Fruit fly (Drosophila melanogaster) whole organism, embryonic: Measurements from ENCODE around the gene CG15142.

Source experiments
- B-H1 ChIP-seq: fragments of 200-800 bp; sonication (Bioruptor generic); IDR thresholded peaks from 3 replicates; pipeline ENCODE4 v1.3.6; 2022; ENCODE audit warnings: missing biosample characterization, missing genetic modification characterization
- Bgb ChIP-seq: fragments of 200-800 bp; sonication (Bioruptor generic); IDR thresholded peaks from 2 replicates; pipeline ENCODE4 v1.3.6; 2022; ENCODE audit warnings: missing biosample characterization, missing genetic modification characterization; ENCODE audit not compliant: partially characterized antibody
- C15 ChIP-seq: fragments of 200-800 bp; sonication (Bioruptor generic); IDR thresholded peaks from 3 replicates; pipeline ENCODE4 v1.3.6; 2022; ENCODE audit warnings: missing biosample characterization, missing genetic modification characterization
- CG10366 ChIP-seq: fragments of 200-800 bp; sonication (Bioruptor generic); IDR thresholded peaks from 2 replicates; pipeline ENCODE4 v1.3.6; 2022; ENCODE audit warnings: missing biosample characterization, missing genetic modification characterization
- CG11093 ChIP-seq: fragments of 200-800 bp; sonication (Bioruptor generic); IDR thresholded peaks from 3 replicates; pipeline ENCODE4 v1.3.6; 2022; ENCODE audit warnings: missing biosample characterization, missing genetic modification characterization
- CG12219 ChIP-seq: fragments of 200-800 bp; sonication (Bioruptor generic); optimal IDR thresholded peaks from 3 replicates; lab custom pipeline; 2018; ENCODE audit warnings: missing biosample characterization, mild to moderate bottlenecking, missing genetic modification characterization
- CG12391 ChIP-seq: fragments of 200-800 bp; sonication (Bioruptor generic); optimal IDR thresholded peaks from 3 replicates; lab custom pipeline; 2018; ENCODE audit warnings: missing biosample characterization, mild to moderate bottlenecking, missing genetic modification characterization, moderate library complexity
- CG12744 ChIP-seq: fragments of 200-800 bp; sonication (Bioruptor generic); optimal IDR thresholded peaks from 2 replicates; lab custom pipeline; 2016; ENCODE audit warnings: missing biosample characterization, missing genetic modification characterization
- CG13296 ChIP-seq: fragments of 200-800 bp; sonication (Bioruptor generic); optimal IDR thresholded peaks from 3 replicates; lab custom pipeline; 2018; ENCODE audit warnings: missing biosample characterization, mild to moderate bottlenecking, missing genetic modification characterization
- CG15269 ChIP-seq: fragments of 200-800 bp; sonication (Bioruptor generic); optimal IDR thresholded peaks from 2 replicates; lab custom pipeline; 2018; ENCODE audit warnings: missing biosample characterization, mild to moderate bottlenecking, missing genetic modification characterization, moderate library complexity
- CG15479 ChIP-seq: fragments of 200-800 bp; sonication (Bioruptor generic); optimal IDR thresholded peaks from 3 replicates; lab custom pipeline; 2019; ENCODE audit warnings: missing biosample characterization, mild to moderate bottlenecking, missing genetic modification characterization, moderate library complexity
- CG1647 ChIP-seq: fragments of 200-800 bp; sonication (Bioruptor generic); optimal IDR thresholded peaks from 3 replicates; lab custom pipeline; 2016; ENCODE audit warnings: missing biosample characterization, missing genetic modification characterization
- CG17361 ChIP-seq: fragments of 200-800 bp; sonication (Bioruptor generic); IDR thresholded peaks from 3 replicates; pipeline ENCODE4 v1.3.6; 2022; ENCODE audit warnings: missing biosample characterization, missing genetic modification characterization
- CG2678 ChIP-seq: fragments of 200-800 bp; sonication (Bioruptor generic); optimal IDR thresholded peaks from 3 replicates; lab custom pipeline; 2019; ENCODE audit warnings: missing biosample characterization, mild to moderate bottlenecking, missing genetic modification characterization, moderate library complexity
- CG3065 ChIP-seq: fragments of 200-800 bp; sonication (Bioruptor generic); optimal IDR thresholded peaks from 2 replicates; lab custom pipeline; 2016; ENCODE audit warnings: missing biosample characterization, missing genetic modification characterization
- CG3407 ChIP-seq: fragments of 200-800 bp; sonication (Bioruptor generic); optimal IDR thresholded peaks from 2 replicates; lab custom pipeline; 2018; ENCODE audit warnings: missing biosample characterization, mild to moderate bottlenecking, missing genetic modification characterization
- CG34422 ChIP-seq: fragments of 200-800 bp; sonication (Bioruptor generic); IDR thresholded peaks from 3 replicates; pipeline ENCODE4 v1.3.6; 2022; ENCODE audit warnings: missing biosample characterization, missing genetic modification characterization
- CG6765 ChIP-seq: fragments of 200-800 bp; sonication (Bioruptor generic); optimal IDR thresholded peaks from 3 replicates; lab custom pipeline; 2017; ENCODE audit warnings: missing biosample characterization, mild to moderate bottlenecking, missing genetic modification characterization
- CG7745 ChIP-seq: fragments of 200-800 bp; sonication (Bioruptor generic); optimal IDR thresholded peaks from 2 replicates; lab custom pipeline; 2018; ENCODE audit warnings: missing biosample characterization, mild to moderate bottlenecking, missing genetic modification characterization, moderate library complexity
- D19B ChIP-seq: fragments of 200-800 bp; sonication (Bioruptor generic); optimal IDR thresholded peaks from 2 replicates; lab custom pipeline; 2017; ENCODE audit warnings: missing biosample characterization, mild to moderate bottlenecking, missing genetic modification characterization
- Doc2 ChIP-seq: fragments of 200-800 bp; sonication (Bioruptor generic); IDR thresholded peaks from 2 replicates; pipeline ENCODE4 v1.3.6; 2022; ENCODE audit warnings: missing biosample characterization, missing genetic modification characterization
- Gug ChIP-seq: fragments of 200-800 bp; sonication (Bioruptor generic); IDR thresholded peaks from 4 replicates; pipeline ENCODE4 v1.3.6; 2022; ENCODE audit warnings: missing biosample characterization, missing genetic modification characterization
- Kr ChIP-seq: fragments of 200-800 bp; sonication (Bioruptor generic); optimal IDR thresholded peaks from 2 replicates; lab custom pipeline; 2017; ENCODE audit warnings: missing biosample characterization, mild to moderate bottlenecking, missing genetic modification characterization
- MESR4 ChIP-seq: fragments of 200-800 bp; sonication (Bioruptor generic); optimal IDR thresholded peaks from 2 replicates; lab custom pipeline; 2018; ENCODE audit warnings: missing biosample characterization, mild to moderate bottlenecking, missing genetic modification characterization, moderate library complexity
- MTF-1 ChIP-seq: fragments of 200-800 bp; sonication (Bioruptor generic); optimal IDR thresholded peaks from 2 replicates; lab custom pipeline; 2018; ENCODE audit warnings: missing biosample characterization, mild to moderate bottlenecking, missing genetic modification characterization, borderline replicate concordance
- Sin3A ChIP-seq: fragments of >200 bp; optimal IDR thresholded peaks from 2 replicates; lab custom pipeline; 2018
- YL-1 ChIP-seq: fragments of 200-800 bp; sonication (Bioruptor generic); optimal IDR thresholded peaks from 3 replicates; lab custom pipeline; 2017; ENCODE audit warnings: missing biosample characterization, mild to moderate bottlenecking, missing genetic modification characterization
- crol ChIP-seq: fragments of 200-800 bp; sonication (Bioruptor generic); IDR thresholded peaks from 2 replicates; pipeline ENCODE4 v1.3.6; 2022; ENCODE audit warnings: missing biosample characterization, missing genetic modification characterization
- da ChIP-seq: fragments of 200-800 bp; sonication (Bioruptor generic); optimal IDR thresholded peaks from 2 replicates; lab custom pipeline; 2016; ENCODE audit warnings: missing biosample characterization, missing genetic modification characterization
- danr ChIP-seq: fragments of 200-800 bp; sonication (Bioruptor generic); IDR thresholded peaks from 2 replicates; pipeline ENCODE4 v1.3.6; 2022; ENCODE audit warnings: missing biosample characterization, missing genetic modification characterization
- exex ChIP-seq: fragments of 200-800 bp; sonication (Bioruptor generic); optimal IDR thresholded peaks from 4 replicates; lab custom pipeline; 2018; ENCODE audit warnings: missing biosample characterization, mild to moderate bottlenecking, missing genetic modification characterization, moderate library complexity
- eyg ChIP-seq: fragments of 200-800 bp; sonication (Bioruptor generic); optimal IDR thresholded peaks from 3 replicates; lab custom pipeline; 2016; ENCODE audit warnings: missing biosample characterization, missing genetic modification characterization
- fd96Cb ChIP-seq: fragments of 200-800 bp; sonication (Bioruptor generic); optimal IDR thresholded peaks from 2 replicates; lab custom pipeline; 2018; ENCODE audit warnings: missing biosample characterization, mild to moderate bottlenecking, missing genetic modification characterization, moderate library complexity
- ftz-f1 ChIP-seq: fragments of 200-800 bp; sonication (Bioruptor generic); optimal IDR thresholded peaks from 2 replicates; lab custom pipeline; 2016; ENCODE audit warnings: missing biosample characterization, missing genetic modification characterization
- fu2 ChIP-seq: fragments of 200-800 bp; sonication (Bioruptor generic); optimal IDR thresholded peaks from 2 replicates; lab custom pipeline; 2016; ENCODE audit warnings: missing biosample characterization, missing genetic modification characterization
- grn ChIP-seq: fragments of 200-800 bp; sonication (Bioruptor generic); optimal IDR thresholded peaks from 3 replicates; lab custom pipeline; 2017; ENCODE audit warnings: missing biosample characterization, missing genetic modification characterization
- gro ChIP-seq: fragments of 200-800 bp; sonication (Bioruptor generic); optimal IDR thresholded peaks from 2 replicates; lab custom pipeline; 2016; ENCODE audit warnings: missing biosample characterization, missing genetic modification characterization
- jing ChIP-seq: fragments of 200-800 bp; sonication (Bioruptor generic); optimal IDR thresholded peaks from 2 replicates; lab custom pipeline; 2018; ENCODE audit warnings: missing biosample characterization, mild to moderate bottlenecking, missing genetic modification characterization
- ken ChIP-seq: fragments of 200-800 bp; sonication (Bioruptor generic); IDR thresholded peaks from 3 replicates; pipeline ENCODE4 v1.3.6; 2022; ENCODE audit warnings: missing biosample characterization, missing genetic modification characterization
- nerfin-1 ChIP-seq: fragments of 200-800 bp; sonication (Bioruptor generic); optimal IDR thresholded peaks from 3 replicates; lab custom pipeline; 2019; ENCODE audit warnings: missing biosample characterization, mild to moderate bottlenecking, missing genetic modification characterization, moderate library complexity
- org-1 ChIP-seq: fragments of 200-800 bp; sonication (Bioruptor generic); optimal IDR thresholded peaks from 2 replicates; lab custom pipeline; 2017; ENCODE audit warnings: missing biosample characterization, missing genetic modification characterization
- pan ChIP-seq, 4 experiments: fragments of >200 bp in 3 of 4; fragments of 200-800 bp in 1 of 4; sonication (Bioruptor generic) in 1 of 4; optimal IDR thresholded peaks in 3 of 4; IDR thresholded peaks in 1 of 4; 2 replicates each; pipeline versions ENCODE4 v1.3.6 to Lab custom; 2017 to 2022; ENCODE audit warnings: missing biosample characterization in 2 of 4, missing genetic modification characterization in 2 of 4, mixed read lengths in 1 of 4
- pfk ChIP-seq: fragments of 200-800 bp; sonication (Bioruptor generic); optimal IDR thresholded peaks from 2 replicates; lab custom pipeline; 2018; ENCODE audit warnings: missing biosample characterization, mild to moderate bottlenecking, missing genetic modification characterization, moderate library complexity
- ranshi ChIP-seq: fragments of 200-800 bp; sonication (Bioruptor generic); IDR thresholded peaks from 2 replicates; pipeline ENCODE4 v1.3.6; 2022; ENCODE audit warnings: missing biosample characterization, missing genetic modification characterization
- slou ChIP-seq: fragments of 200-800 bp; sonication (Bioruptor generic); optimal IDR thresholded peaks from 3 replicates; lab custom pipeline; 2016; ENCODE audit warnings: missing biosample characterization, missing genetic modification characterization
- stc ChIP-seq: fragments of 200-800 bp; sonication (Bioruptor generic); IDR thresholded peaks from 2 replicates; pipeline ENCODE4 v1.3.6; 2022; ENCODE audit warnings: missing biosample characterization, missing genetic modification characterization
- unpg ChIP-seq: fragments of 200-800 bp; sonication (Bioruptor generic); optimal IDR thresholded peaks from 3 replicates; lab custom pipeline; 2018; ENCODE audit warnings: missing biosample characterization, mild to moderate bottlenecking, missing genetic modification characterization, moderate library complexity
- zf30C ChIP-seq: fragments of 200-800 bp; sonication (Bioruptor generic); optimal IDR thresholded peaks from 3 replicates; lab custom pipeline; 2018; ENCODE audit warnings: missing biosample characterization, mild to moderate bottlenecking, missing genetic modification characterization

The CG15142 gene

dm6 chr2L:17450505-17451415 is 47.9 kb downstream of the CG15142 start (continued):
- TF ChIP-seq CG12744 (no peak), org-1 (GFP tag; lab: Kevin White, UChicago) (peak; percentile 40), CG34422 (0 out of 3 replicates have a peak, but pooled peaks have one; percentile 38), jing (GFP tag; lab: Kevin White, UChicago) (no peak), Kr (GFP tag; lab: Kevin White, UChicago) (no peak), stc (GFP tag; lab: Robert Waterston, UW) (peak; percentile 69), slou (GFP tag; lab: Kevin White, UChicago) (peak; percentile 6), CG3407 (GFP tag; lab: Kevin White, UChicago) (peak; percentile 33), MESR4 (GFP tag; lab: Kevin White, UChicago) (no peak), Doc2 (GFP tag; lab: Robert Waterston, UW) (no peak), YL-1 (GFP tag; lab: Kevin White, UChicago) (no peak), CG15269 (tag; lab: Kevin White, UChicago) (peak; percentile 75), ken (peak; percentile 46; the same call in 1 of the 3 replicates), pfk (GFP tag; lab: Kevin White, UChicago) (no peak), CG15479 (no peak), CG17361 (GFP tag; lab: Robert Waterston, UW) (peak; percentile 65; the same call in 2 of the 3 replicates), Bgb (GFP tag; lab: Robert Waterston, UW) (no peak), CG7745 (tag; lab: Kevin White, UChicago) (no peak), CG12219 (peak; percentile 20), eyg (GFP tag; lab: Kevin White, UChicago) (peak; percentile 32), D19B (GFP tag; lab: Kevin White, UChicago) (peak; percentile 58), gro (peak; percentile 30), exex (tag; lab: Kevin White, UChicago) (peak; percentile 28), C15 (no peak), Gug (no peak), CG1647 (no peak), unpg (GFP tag; lab: Kevin White, UChicago) (peak; percentile 76), ranshi (GFP tag; lab: Robert Waterston, UW) (no peak), da (GFP tag; lab: Kevin White, UChicago) (no peak), CG3065 (GFP tag; lab: Kevin White, UChicago) (no peak), CG11093 (GFP tag; lab: Robert Waterston, UW) (0 out of 3 replicates have a peak, but pooled peaks have one; percentile 18), Sin3A (lab: Kevin White, UChicago) (no peak), MTF-1 (no peak), grn (GFP tag; lab: Kevin White, UChicago) (no peak), pan (optimal IDR thresholded peaks at IDR 0.05; lab: Kevin White, UChicago) (no peak), pan (GFP tag; optimal IDR thresholded peaks at IDR 0.05 in 1 of 2, IDR thresholded peaks at IDR 0.05 in 1 of 2) (peak in 1 of 2 experiments; percentile 76), ftz-f1 (GFP tag; lab: Kevin White, UChicago) (no peak), B-H1 (GFP tag; lab: Robert Waterston, UW) (no peak; the same call in 2 of the 3 replicates), fu2 (GFP tag; lab: Kevin White, UChicago) (peak; percentile 35), CG12391 (tag; lab: Kevin White, UChicago) (no peak), danr (GFP tag; lab: Robert Waterston, UW) (no peak), CG2678 (tag; lab: Kevin White, UChicago) (peak; percentile 81), CG10366 (peak; percentile 23; the same call in 1 of the 2 replicates), CG6765 (peak; percentile 29), nerfin-1 (tag; lab: Kevin White, UChicago) (peak; percentile 13), CG13296 (GFP tag; lab: Kevin White, UChicago) (peak; percentile 47), fd96Cb (tag; lab: Kevin White, UChicago) (peak; percentile 35), crol (GFP tag; lab: Robert Waterston, UW) (no peak), zf30C (GFP tag; lab: Kevin White, UChicago) (peak; percentile 69)
